Worm (Caenorhabditis elegans) whole organism, L4 larva: ENCODE data around the gene lact-8.

Experiments
- Y5F2A.4 ChIP-seq: fragments of 200-800 bp; sonication (Bioruptor generic); optimal IDR thresholded peaks from 2 replicates; lab custom pipeline; 2018; ENCODE audit warnings: mild to moderate bottlenecking, missing genetic modification characterization, missing compliant biosample characterization
- aly-2 ChIP-seq: sonication (generic microtip); optimal IDR thresholded peaks from 2 replicates; lab custom pipeline; 2018; ENCODE audit warnings: missing biosample characterization, missing genetic modification characterization
- dve-1 ChIP-seq: sonication (generic microtip); optimal IDR thresholded peaks from 2 replicates; lab custom pipeline; 2017; ENCODE audit warnings: antibody characterized with exemption, mild to moderate bottlenecking, missing genetic modification characterization, missing compliant biosample characterization; ENCODE audit not compliant: insufficient read depth
- egl-27 ChIP-seq: sonication (generic microtip); optimal IDR thresholded peaks from 3 replicates; lab custom pipeline; 2017; ENCODE audit warnings: missing biosample characterization, missing genetic modification reagents, missing genetic modification characterization
- lin-15B ChIP-seq: fragments of 150-350 bp; sonication (generic microtip); optimal IDR thresholded peaks from 3 replicates; lab custom pipeline; 2014; ENCODE audit warnings: missing biosample characterization, missing genetic modification characterization
- mdl-1 ChIP-seq, 2 experiments: fragments of 150-350 bp in 1 of 2; sonication (generic microtip) in 1 of 2; optimal IDR thresholded peaks; 2 replicates each; lab custom pipeline; 2014 to 2017; ENCODE audit warnings: missing biosample characterization in 2 of 2, missing genetic modification characterization in 2 of 2
- nhr-11 ChIP-seq: fragments of 150-350 bp; optimal IDR thresholded peaks from 2 replicates; lab custom pipeline; 2014; ENCODE audit warnings: missing biosample characterization, missing genetic modification characterization
- unc-39 ChIP-seq: sonication (generic microtip); optimal IDR thresholded peaks from 2 replicates; lab custom pipeline; 2017; ENCODE audit warnings: missing biosample characterization, missing genetic modification characterization
- unc-62 ChIP-seq, 3 experiments: fragments of 150-350 bp in 1 of 3; sonication (generic microtip); optimal IDR thresholded peaks in 2 of 3; peaks in 1 of 3; 1 replicate in 1 of 3; 2 replicates in 2 of 3; lab custom pipeline; 2014 to 2017; ENCODE audit warnings: missing biosample characterization in 3 of 3, missing genetic modification characterization in 3 of 3, missing genetic modification reagents in 3 of 3, missing genotype in 1 of 3

DNA sequence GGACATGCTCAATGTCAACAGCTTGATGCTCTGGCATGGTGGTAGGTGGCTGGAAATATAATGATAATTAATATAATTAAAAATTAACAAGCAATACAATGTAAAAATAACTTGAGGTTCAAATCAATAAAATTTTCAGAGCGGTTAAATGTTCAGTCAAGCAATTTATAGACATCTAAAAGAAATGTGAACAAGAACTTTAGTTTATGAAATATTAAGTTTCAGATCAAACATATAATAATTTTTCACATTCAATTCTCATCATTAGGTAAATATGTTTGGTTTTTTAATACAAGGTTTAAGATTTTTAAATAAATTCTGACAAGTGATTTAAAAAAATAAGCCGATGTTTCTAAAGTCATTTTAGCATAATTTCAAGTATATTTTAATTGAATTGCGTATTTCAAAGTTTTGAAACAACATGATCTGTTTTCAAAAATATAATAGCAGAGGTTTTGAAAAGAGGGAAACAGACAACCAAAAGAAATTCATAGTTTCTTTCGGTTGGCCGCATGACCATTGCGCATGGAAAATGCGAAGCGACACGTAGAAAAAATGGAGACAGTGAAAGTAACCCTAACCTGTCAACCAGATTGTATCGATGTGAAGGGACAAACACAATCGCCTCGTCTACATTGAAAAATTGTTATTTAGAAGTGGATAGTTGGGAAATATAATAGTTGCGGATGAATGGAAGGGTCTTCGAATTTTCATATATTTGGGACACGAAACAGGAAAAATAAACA lies 33.0 kb downstream of the lact-8 start, which contains the start of gene T04C12.11:
- no peak for TF ChIP-seq Y5F2A.4 (GFP tag; lab: Kevin White, UChicago)
- TF ChIP-seq lin-15B = no peak
- no peak for TF ChIP-seq nhr-11
- TF ChIP-seq aly-2 = no peak
- TF ChIP-seq unc-62 (GFP tag; optimal IDR thresholded peaks at IDR 0.05 in 1 of 2; lab: Kevin White, UChicago) = no peak
- TF ChIP-seq unc-62 (tag; optimal IDR thresholded peaks at IDR 0.05; lab: Kevin White, UChicago) = no peak
- TF ChIP-seq dve-1 (tag; lab: Kevin White, UChicago) = no peak
- no peak for TF ChIP-seq unc-39 (tag; lab: Kevin White, UChicago)
- no peak for TF ChIP-seq egl-27 (tag; lab: Kevin White, UChicago)
- TF ChIP-seq mdl-1 (tag; optimal IDR thresholded peaks at IDR 0.05; lab: Kevin White, UChicago) = peak in 1 of 2 experiments; percentile 16
